Worm (Caenorhabditis elegans): ENCODE data around the gene K06A4.6.
A peak's percentile ranks its signal among the peaks of the same experiment; 100 is the strongest.

The K06A4.6 gene

DNA sequence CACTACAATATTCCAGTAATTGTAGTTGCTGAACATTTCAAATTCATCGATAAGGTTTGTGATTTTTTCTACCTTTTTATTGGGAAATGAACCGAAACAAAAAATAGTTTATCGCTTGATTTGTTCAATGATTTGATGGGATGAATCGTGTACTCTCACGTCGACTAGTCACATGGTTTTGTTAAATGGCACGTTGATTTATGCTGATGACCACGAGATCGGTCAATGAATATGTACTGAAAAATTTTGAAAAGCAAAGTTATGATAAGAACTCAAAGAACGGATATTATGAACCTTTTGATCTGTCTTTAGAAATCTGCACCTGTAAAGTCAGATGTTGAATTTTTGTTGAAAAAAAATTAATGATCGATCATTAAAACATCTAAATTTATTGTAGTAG lies 35.8 kb upstream of the K06A4.6 start (continued):
- TF ChIP-seq lin-39 (tag; optimal IDR thresholded peaks at IDR 0.05) (no peak), F37D6.2 (tag; optimal IDR thresholded peaks at IDR 0.05) (no peak), ceh-82 (tag; optimal IDR thresholded peaks at IDR 0.05) (no peak), Y48G9A.11 (GFP tag; IDR thresholded peaks at IDR 0.05) (no peak), aly-2 (tag; optimal IDR thresholded peaks at IDR 0.05) (no peak), dmd-6 (GFP tag; IDR thresholded peaks at IDR 0.05) (peak; percentile 84), lim-7 (GFP tag; IDR thresholded peaks at IDR 0.05) (no peak), F10B5.3 (tag; optimal IDR thresholded peaks at IDR 0.05) (no peak), pha-4 (GFP tag; IDR thresholded peaks at IDR 0.05) (no peak), pha-4 (tag; optimal IDR thresholded peaks at IDR 0.05) (no peak), ztf-11 (tag; optimal IDR thresholded peaks at IDR 0.05) (no peak), mes-2 (tag; optimal IDR thresholded peaks at IDR 0.05; ENCODE audit: poor library complexity, severe bottlenecking) (no peak), ZK337.2 (GFP tag; IDR thresholded peaks at IDR 0.05) (no peak), nhr-77 (tag; optimal IDR thresholded peaks at IDR 0.05) (peak; percentile 34), lin-13 (GFP tag; optimal IDR thresholded peaks at IDR 0.05) (no peak), dmd-8 (GFP tag; IDR thresholded peaks at IDR 0.05) (no peak), ctbp-1 (GFP tag; IDR thresholded peaks at IDR 0.05) (no peak), mxl-2 (GFP tag; conservative IDR thresholded peaks at IDR 0.05) (no peak), ZK546.5 (tag; optimal IDR thresholded peaks at IDR 0.05) (no peak), lin-38 (GFP tag; IDR thresholded peaks at IDR 0.05) (no peak), lin-29 (GFP tag; IDR thresholded peaks at IDR 0.05) (no peak), set-16 (GFP tag; IDR thresholded peaks at IDR 0.05) (no peak), nhr-10 (tag; optimal IDR thresholded peaks at IDR 0.05) (no peak), ztf-7 (tag; optimal IDR thresholded peaks at IDR 0.05) (no peak), ceh-32 (tag; optimal IDR thresholded peaks at IDR 0.05; ENCODE audit: poor library complexity) (no peak), snpc-1.2 (GFP tag; IDR thresholded peaks at IDR 0.05) (no peak), attf-4 (tag; optimal IDR thresholded peaks at IDR 0.05) (no peak), nhr-76 (tag; optimal IDR thresholded peaks at IDR 0.05) (peak; percentile 12), hif-1 (tag; optimal IDR thresholded peaks at IDR 0.05) (no peak), snpc-4 (tag; optimal IDR thresholded peaks at IDR 0.05) (no peak), D1046.2 (GFP tag; IDR thresholded peaks at IDR 0.05) (no peak), mdt-29 (GFP tag; IDR thresholded peaks at IDR 0.05) (no peak), vab-7 (GFP tag; IDR thresholded peaks at IDR 0.05) (no peak), zfp-2 (tag; optimal IDR thresholded peaks at IDR 0.05) (no peak), dve-1 (tag; optimal IDR thresholded peaks at IDR 0.05; ENCODE audit: insufficient read depth) (peak; percentile 82), ceh-20 (GFP tag; IDR thresholded peaks at IDR 0.05) (peak; percentile 69; the same call in 1 of the 2 replicates), fkh-10 (GFP tag; optimal IDR thresholded peaks at IDR 0.05) (no peak), F49E8.2 (tag; optimal IDR thresholded peaks at IDR 0.05; ENCODE audit: borderline replicate concordance) (no peak), zip-2 (tag; optimal IDR thresholded peaks at IDR 0.05) (no peak), aha-1 (tag) (no peak), nhr-28 (tag; optimal IDR thresholded peaks at IDR 0.05) (peak; percentile 97), nhr-237 (tag; optimal IDR thresholded peaks at IDR 0.05) (no peak), mdl-1 (tag; optimal IDR thresholded peaks at IDR 0.05) (peak in 1 of 2 experiments; percentile 65), unc-130 (GFP tag; optimal IDR thresholded peaks at IDR 0.05) (no peak), nhr-6 (tag; optimal IDR thresholded peaks at IDR 0.05) (peak; percentile 46), hlh-11 (tag; optimal IDR thresholded peaks at IDR 0.05) (peak; percentile 64), nhr-25 (tag; optimal IDR thresholded peaks at IDR 0.05; ENCODE audit: borderline replicate concordance, insufficient read depth) (peak; percentile 46), ceh-28 (tag; optimal IDR thresholded peaks at IDR 0.05) (no peak), T20F7.1 (GFP tag; optimal IDR thresholded peaks at IDR 0.05) (peak; percentile 3), saeg-2 (GFP tag; IDR thresholded peaks at IDR 0.05) (no peak), spr-1 (tag; optimal IDR thresholded peaks at IDR 0.05) (no peak), zag-1 (tag; optimal IDR thresholded peaks at IDR 0.05) (no peak)
